Fruit fly (Drosophila melanogaster): ENCODE data around the gene Tmf.

DNA sequence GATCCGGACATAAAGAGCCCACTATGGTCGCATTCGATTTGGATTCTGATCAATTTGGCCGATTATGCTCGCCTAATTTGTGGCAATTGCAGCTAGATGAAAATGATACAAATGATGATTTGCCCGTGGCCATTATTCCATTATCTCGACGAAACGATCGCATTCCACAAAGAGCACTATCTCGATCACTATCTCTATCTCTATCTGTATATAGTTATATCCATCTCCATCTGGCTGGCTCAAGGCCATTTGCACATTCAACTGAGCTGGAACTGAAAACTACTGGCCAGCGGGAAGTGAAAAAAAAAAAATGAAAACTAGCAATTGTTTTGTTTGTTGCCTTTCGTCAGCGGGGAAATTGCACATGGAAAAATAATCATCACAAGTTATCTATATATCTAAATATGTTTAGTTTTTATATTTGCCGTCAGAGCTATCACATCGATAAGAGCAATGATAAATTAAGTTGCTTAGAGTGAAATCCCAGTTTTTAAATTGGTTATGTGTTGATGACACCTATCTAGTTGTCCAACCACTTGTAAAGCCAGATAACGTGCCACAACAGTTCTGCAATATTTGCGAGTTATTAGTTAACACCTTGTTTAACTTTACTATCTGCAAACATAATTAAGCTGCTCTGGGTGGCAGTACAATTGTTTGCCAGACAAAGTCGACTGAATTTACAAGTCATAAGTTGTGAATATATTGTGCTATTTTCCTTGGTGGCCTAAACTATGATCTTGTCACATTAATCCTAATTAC lies 44.7 kb upstream of the Tmf start:
- TF ChIP-seq CTCF (optimal IDR thresholded peaks at IDR 0.05) (no peak), CG8478 (optimal IDR thresholded peaks at IDR 0.05) (no peak)

Data from S2 (cell line).